Worm (Caenorhabditis elegans) whole organism, L3 larva: Measurements from ENCODE around the gene T06E8.2.

Source experiments
- ZK546.5 ChIP-seq: sonication (generic microtip); optimal IDR thresholded peaks from 2 replicates; lab custom pipeline; 2017; ENCODE audit warnings: missing biosample characterization, missing genetic modification characterization
- aly-2 ChIP-seq: fragments of 150-350 bp; optimal IDR thresholded peaks from 2 replicates; lab custom pipeline; 2014; ENCODE audit warnings: missing biosample characterization, missing genetic modification characterization
- ama-1 ChIP-seq: fragments of 150-350 bp; optimal IDR thresholded peaks from 2 replicates; lab custom pipeline; 2018
- ceh-16 ChIP-seq: sonication (generic microtip); optimal IDR thresholded peaks from 2 replicates; lab custom pipeline; 2017; ENCODE audit warnings: missing biosample characterization, missing genetic modification characterization
- ceh-28 ChIP-seq: fragments of 150-350 bp; optimal IDR thresholded peaks from 2 replicates; lab custom pipeline; 2014; ENCODE audit warnings: missing biosample characterization, missing genetic modification reagents, missing genetic modification characterization
- ceh-82 ChIP-seq: fragments of 150-350 bp; optimal IDR thresholded peaks from 2 replicates; lab custom pipeline; 2014; ENCODE audit warnings: missing biosample characterization, missing genetic modification characterization
- ceh-9 ChIP-seq: sonication (generic microtip); optimal IDR thresholded peaks from 2 replicates; lab custom pipeline; 2018; ENCODE audit warnings: missing biosample characterization, missing genetic modification characterization
- daf-12 ChIP-seq: fragments of 150-350 bp; optimal IDR thresholded peaks from 2 replicates; lab custom pipeline; 2014; ENCODE audit warnings: missing biosample characterization, missing genetic modification reagents, missing genetic modification characterization
- egl-27 ChIP-seq: sonication (generic microtip); optimal IDR thresholded peaks from 4 replicates; lab custom pipeline; 2017; ENCODE audit warnings: missing biosample characterization, missing genetic modification reagents, missing genetic modification characterization
- egl-5 ChIP-seq: fragments of 150-350 bp; optimal IDR thresholded peaks from 2 replicates; lab custom pipeline; 2017; ENCODE audit warnings: missing biosample characterization, missing genetic modification reagents, missing genetic modification characterization, inconsistent platforms
- elt-1 ChIP-seq: fragments of 150-350 bp; optimal IDR thresholded peaks from 2 replicates; lab custom pipeline; 2014; ENCODE audit warnings: missing biosample characterization, missing genetic modification characterization
- elt-2 ChIP-seq: sonication (generic microtip); optimal IDR thresholded peaks from 2 replicates; lab custom pipeline; 2016; ENCODE audit warnings: missing genetic modification reagents, mild to moderate bottlenecking, missing genetic modification characterization, missing compliant biosample characterization
- elt-3 ChIP-seq, 3 experiments: fragments of 150-350 bp in 1 of 3; sonication (generic microtip) in 2 of 3; optimal IDR thresholded peaks; 2 replicates in 2 of 3; 4 replicates in 1 of 3; lab custom pipeline; 2014 to 2017; ENCODE audit warnings: missing biosample characterization in 3 of 3, missing genetic modification characterization in 3 of 3
- eor-1 ChIP-seq, 2 experiments: fragments of 150-350 bp; optimal IDR thresholded peaks; 2 replicates each; lab custom pipeline; 2014 to 2018; ENCODE audit warnings: missing biosample characterization in 2 of 2, missing genetic modification characterization in 2 of 2
- fkh-2 ChIP-seq: fragments of 150-350 bp; optimal IDR thresholded peaks from 2 replicates; lab custom pipeline; 2014; ENCODE audit warnings: missing biosample characterization, missing genetic modification reagents, missing genetic modification characterization
- fos-1 ChIP-seq: fragments of 150-350 bp; optimal IDR thresholded peaks from 2 replicates; lab custom pipeline; 2014; ENCODE audit warnings: missing biosample characterization, missing genetic modification characterization
- hmg-11 ChIP-seq: sonication (generic microtip); optimal IDR thresholded peaks from 2 replicates; lab custom pipeline; 2016; ENCODE audit warnings: missing genetic modification characterization, missing compliant biosample characterization
- jun-1 ChIP-seq: fragments of 150-350 bp; optimal IDR thresholded peaks from 2 replicates; lab custom pipeline; 2014; ENCODE audit warnings: missing biosample characterization, missing genetic modification reagents, missing genetic modification characterization
- lin-15B ChIP-seq: fragments of 150-350 bp; optimal IDR thresholded peaks from 2 replicates; lab custom pipeline; 2014; ENCODE audit warnings: missing biosample characterization, missing genetic modification characterization
- lin-39 ChIP-seq: fragments of 150-350 bp; optimal IDR thresholded peaks from 2 replicates; lab custom pipeline; 2018; ENCODE audit warnings: missing biosample characterization, missing genetic modification reagents, missing genetic modification characterization
- lsy-12 ChIP-seq: sonication (generic microtip); optimal IDR thresholded peaks from 2 replicates; lab custom pipeline; 2016; ENCODE audit warnings: mild to moderate bottlenecking, missing genetic modification characterization, missing compliant biosample characterization
- mdl-1 ChIP-seq: fragments of 150-350 bp; optimal IDR thresholded peaks from 2 replicates; lab custom pipeline; 2014; ENCODE audit warnings: missing biosample characterization, missing genetic modification characterization
- mml-1 ChIP-seq: fragments of 150-350 bp; sonication (generic microtip); optimal IDR thresholded peaks from 3 replicates; lab custom pipeline; 2014; ENCODE audit warnings: missing biosample characterization, missing genetic modification characterization
- nfya-1 ChIP-seq: sonication (generic microtip); optimal IDR thresholded peaks from 2 replicates; lab custom pipeline; 2017; ENCODE audit warnings: missing genetic modification characterization, mild to moderate bottlenecking, missing compliant biosample characterization, antibody characterized with exemption, moderate library complexity; ENCODE audit not compliant: insufficient read depth
- nhr-23 ChIP-seq: fragments of 150-350 bp; optimal IDR thresholded peaks from 2 replicates; lab custom pipeline; 2014; ENCODE audit warnings: missing biosample characterization, missing genetic modification reagents, missing genetic modification characterization
- nhr-25 ChIP-seq: sonication (generic microtip); optimal IDR thresholded peaks from 2 replicates; lab custom pipeline; 2017; ENCODE audit warnings: missing biosample characterization, missing genetic modification characterization
- nhr-28 ChIP-seq: fragments of 150-350 bp; optimal IDR thresholded peaks from 2 replicates; lab custom pipeline; 2014; ENCODE audit warnings: missing biosample characterization, missing genetic modification characterization
- nhr-43 ChIP-seq: sonication (generic microtip); optimal IDR thresholded peaks from 2 replicates; lab custom pipeline; 2016; ENCODE audit warnings: mild to moderate bottlenecking, missing genetic modification characterization, missing compliant biosample characterization; ENCODE audit not compliant: poor library complexity, severe bottlenecking
- nhr-67 ChIP-seq: fragments of 150-350 bp; optimal IDR thresholded peaks from 2 replicates; lab custom pipeline; 2014; ENCODE audit warnings: missing biosample characterization, missing genetic modification characterization
- nhr-77 ChIP-seq: fragments of 150-350 bp; optimal IDR thresholded peaks from 2 replicates; lab custom pipeline; 2014; ENCODE audit warnings: missing biosample characterization, missing genetic modification characterization
- pha-4 ChIP-seq: fragments of 150-350 bp; optimal IDR thresholded peaks from 2 replicates; lab custom pipeline; 2014; ENCODE audit warnings: missing biosample characterization, missing genetic modification reagents, missing genetic modification characterization
- pqm-1 ChIP-seq: fragments of 150-350 bp; optimal IDR thresholded peaks from 2 replicates; lab custom pipeline; 2017; ENCODE audit warnings: missing biosample characterization, missing genetic modification characterization, inconsistent platforms
- sea-2 ChIP-seq: fragments of 150-350 bp; sonication (generic microtip); optimal IDR thresholded peaks from 4 replicates; lab custom pipeline; 2014; ENCODE audit warnings: missing biosample characterization, missing genetic modification reagents, missing genetic modification characterization
- skn-1 ChIP-seq: fragments of 150-350 bp; optimal IDR thresholded peaks from 2 replicates; lab custom pipeline; 2014; ENCODE audit warnings: missing biosample characterization, missing genetic modification characterization
- snpc-4 ChIP-seq: fragments of 150-350 bp; optimal IDR thresholded peaks from 2 replicates; lab custom pipeline; 2014; ENCODE audit warnings: missing biosample characterization, missing genetic modification characterization
- unc-39 ChIP-seq: sonication (generic microtip); optimal IDR thresholded peaks from 4 replicates; lab custom pipeline; 2017; ENCODE audit warnings: missing biosample characterization, missing genetic modification characterization
- ztf-11 ChIP-seq: fragments of 150-350 bp; optimal IDR thresholded peaks from 2 replicates; lab custom pipeline; 2014; ENCODE audit warnings: missing biosample characterization, missing genetic modification characterization
- ztf-4 ChIP-seq: fragments of 150-350 bp; optimal IDR thresholded peaks from 2 replicates; lab custom pipeline; 2014; ENCODE audit warnings: missing biosample characterization, missing genetic modification characterization

Gene T06E8.2

DNA sequence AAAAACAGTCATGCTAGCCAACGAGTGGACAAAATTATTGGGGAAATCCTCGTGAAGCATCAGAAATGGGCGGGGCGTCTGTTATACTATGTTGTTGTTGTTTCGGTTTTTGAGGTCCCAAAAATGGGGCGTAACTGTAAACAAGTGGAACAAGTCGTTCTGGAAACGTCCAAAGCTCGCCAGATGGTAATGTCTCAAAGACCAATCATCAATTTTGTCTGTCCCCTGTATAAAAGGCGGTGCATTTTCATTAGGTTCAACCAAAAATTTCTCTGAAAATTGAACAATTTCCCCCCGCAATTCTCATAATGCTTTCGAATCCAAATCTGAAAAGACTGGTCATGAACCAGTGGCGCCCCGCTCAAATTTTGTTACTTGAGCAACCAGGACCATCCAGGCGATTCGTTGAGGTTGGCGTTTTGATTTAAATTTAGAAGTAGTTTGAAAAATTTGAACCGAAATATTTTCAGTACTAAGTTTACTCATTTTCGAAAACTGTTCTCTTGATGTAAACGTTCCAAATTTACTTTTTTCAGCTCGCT lies 17.1 kb downstream of the T06E8.2 start:
- no peak for TF ChIP-seq pqm-1 (tag; lab: Kevin White, UChicago)
- TF ChIP-seq nhr-67 (tag; lab: Kevin White, UChicago): no peak
- TF ChIP-seq elt-3 (tag; optimal IDR thresholded peaks at IDR 0.05; lab: Kevin White, UChicago): no peak
- TF ChIP-seq mml-1 (tag; lab: Kevin White, UChicago): no peak
- no peak for TF ChIP-seq daf-12 (tag; lab: Kevin White, UChicago)
- TF ChIP-seq fkh-2 (tag; lab: Kevin White, UChicago): no peak
- TF ChIP-seq skn-1 (tag; lab: Kevin White, UChicago): no peak
- TF ChIP-seq ceh-16 (tag; lab: Kevin White, UChicago): no peak
- TF ChIP-seq jun-1 (tag; lab: Kevin White, UChicago): no peak
- TF ChIP-seq elt-1 (tag; lab: Kevin White, UChicago): no peak

DNA sequence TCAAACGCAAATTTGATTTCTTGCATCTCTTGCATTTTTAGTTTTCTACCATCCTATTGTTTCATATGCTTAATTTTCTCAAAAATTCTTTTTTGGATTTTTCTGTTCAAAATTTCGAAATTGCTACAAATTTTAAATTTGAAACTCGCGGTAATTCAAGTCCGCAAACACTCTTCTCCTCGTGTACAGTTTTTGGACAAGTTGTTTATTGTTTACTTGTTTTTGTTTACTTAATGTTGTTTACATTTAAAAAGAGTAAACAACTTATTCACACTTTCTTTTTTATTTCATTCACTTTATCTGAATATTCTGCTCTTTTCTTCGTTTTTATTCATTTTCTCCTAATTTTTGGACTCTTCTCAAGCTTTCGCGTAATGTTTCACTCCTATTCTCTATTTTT lies 17.9 kb downstream of the T06E8.2 start:
- no peak for TF ChIP-seq ceh-16 (tag; lab: Kevin White, UChicago)
- no peak for TF ChIP-seq hmg-11
- TF ChIP-seq ceh-28 (tag; lab: Kevin White, UChicago): no peak
- no peak for TF ChIP-seq daf-12 (tag; lab: Kevin White, UChicago)
- TF ChIP-seq fkh-2 (tag; lab: Kevin White, UChicago): no peak
- no peak for TF ChIP-seq fos-1 (tag; lab: Kevin White, UChicago)
- TF ChIP-seq pha-4: no peak
- no peak for TF ChIP-seq ceh-9

DNA sequence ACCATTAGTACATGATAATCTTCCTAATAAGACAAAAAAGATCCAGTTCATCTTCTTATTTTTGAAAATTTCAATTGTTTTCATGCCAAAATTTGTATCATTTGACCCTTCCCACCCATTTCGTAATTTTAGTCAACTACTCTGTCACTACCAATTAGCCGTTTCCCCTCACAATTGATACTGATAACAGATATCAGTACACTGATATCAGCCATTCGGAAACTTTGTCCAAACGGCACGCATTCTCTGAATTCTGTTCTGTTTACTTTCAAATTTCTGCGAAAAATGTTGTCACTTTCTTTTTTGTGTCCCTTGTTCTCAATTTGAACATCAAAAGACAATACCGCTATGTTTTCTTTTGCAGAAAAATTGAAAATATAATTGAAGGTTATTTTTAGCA lies 23.6 kb downstream of the T06E8.2 start:
- peak; percentile 62 for TF ChIP-seq pqm-1 (tag; lab: Kevin White, UChicago)
- no peak for TF ChIP-seq nfya-1 (tag; lab: Kevin White, UChicago)
- peak; percentile 23 for TF ChIP-seq pha-4
- peak in 2 of 3 experiments; percentile 92 to 93 for TF ChIP-seq elt-3 (tag; optimal IDR thresholded peaks at IDR 0.05; lab: Kevin White, UChicago)
- TF ChIP-seq snpc-4 (tag; lab: Kevin White, UChicago): no peak
- peak; percentile 68 for TF ChIP-seq elt-2 (tag; lab: Kevin White, UChicago)
- no peak for TF ChIP-seq ztf-11

DNA sequence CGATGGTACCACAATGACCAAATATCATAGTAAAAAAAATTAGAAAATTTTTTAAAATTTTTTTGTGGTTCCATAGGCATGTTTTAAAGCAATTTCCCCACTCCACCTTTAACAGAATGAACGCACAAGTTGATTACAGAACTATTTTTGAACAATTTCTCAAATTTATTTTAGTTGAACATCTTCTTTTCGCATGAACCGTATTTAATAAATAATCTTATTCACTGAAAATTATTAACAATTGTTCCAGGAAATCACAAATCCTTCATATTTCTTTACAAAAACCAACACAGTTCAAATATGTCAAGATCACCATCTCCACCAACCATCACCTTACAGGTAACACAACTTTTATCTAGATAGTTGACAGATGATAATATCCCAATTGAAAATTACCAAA lies 24.6 kb downstream of the T06E8.2 start, which contains the start of gene lea-1:
Gene lea-1, plus strand, starts transcription at position 301 of the 400 bp plus-strand sequence.
- TF ChIP-seq nfya-1 (tag; lab: Kevin White, UChicago): no peak
- TF ChIP-seq eor-1 (tag; optimal IDR thresholded peaks at IDR 0.05; lab: Kevin White, UChicago): no peak
- TF ChIP-seq ceh-9: no peak
- TF ChIP-seq lin-39 (tag; lab: Kevin White, UChicago): no peak
- TF ChIP-seq pqm-1 (tag; lab: Kevin White, UChicago): no peak
- TF ChIP-seq ceh-16 (tag; lab: Kevin White, UChicago): no peak
- TF ChIP-seq snpc-4 (tag; lab: Kevin White, UChicago): no peak
- TF ChIP-seq nhr-23 (tag; lab: Kevin White, UChicago): no peak
- no peak for TF ChIP-seq hmg-11
- no peak for TF ChIP-seq egl-27 (tag; lab: Kevin White, UChicago)
- TF ChIP-seq ceh-82 (tag; lab: Kevin White, UChicago): no peak
- TF ChIP-seq nhr-43 (tag; lab: Kevin White, UChicago): no peak
- no peak for TF ChIP-seq elt-2 (tag; lab: Kevin White, UChicago)
- no peak for TF ChIP-seq nhr-77
- TF ChIP-seq sea-2 (GFP tag; lab: Kevin White, UChicago): no peak
- no peak for TF ChIP-seq elt-1 (tag; lab: Kevin White, UChicago)
- no peak for TF ChIP-seq ZK546.5 (tag; lab: Kevin White, UChicago)
- TF ChIP-seq daf-12 (tag; lab: Kevin White, UChicago): no peak
- no peak for TF ChIP-seq fkh-2 (tag; lab: Kevin White, UChicago)
- no peak for TF ChIP-seq nhr-28 (tag; lab: Kevin White, UChicago)

DNA sequence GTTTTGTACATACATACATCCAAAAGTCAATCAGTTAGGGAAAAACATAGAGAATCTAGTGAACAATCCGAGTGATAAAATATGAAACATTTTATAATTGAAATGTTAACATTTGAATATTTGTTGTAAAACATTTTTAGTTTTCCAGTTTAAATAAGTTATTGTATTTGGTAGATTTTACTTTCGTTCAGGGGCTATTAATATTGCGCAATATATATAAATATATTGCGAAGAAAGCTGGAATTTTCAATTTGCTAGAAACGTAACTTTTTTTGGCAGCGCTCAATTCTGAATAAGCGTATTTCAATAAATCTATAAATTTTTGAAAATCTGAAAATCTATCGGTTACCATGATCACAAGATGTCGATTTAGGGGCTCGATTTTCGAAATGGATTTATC lies 28.7 kb downstream of the T06E8.2 start:
- TF ChIP-seq pha-4: peak; percentile 2
- TF ChIP-seq ZK546.5 (tag; lab: Kevin White, UChicago): no peak

DNA sequence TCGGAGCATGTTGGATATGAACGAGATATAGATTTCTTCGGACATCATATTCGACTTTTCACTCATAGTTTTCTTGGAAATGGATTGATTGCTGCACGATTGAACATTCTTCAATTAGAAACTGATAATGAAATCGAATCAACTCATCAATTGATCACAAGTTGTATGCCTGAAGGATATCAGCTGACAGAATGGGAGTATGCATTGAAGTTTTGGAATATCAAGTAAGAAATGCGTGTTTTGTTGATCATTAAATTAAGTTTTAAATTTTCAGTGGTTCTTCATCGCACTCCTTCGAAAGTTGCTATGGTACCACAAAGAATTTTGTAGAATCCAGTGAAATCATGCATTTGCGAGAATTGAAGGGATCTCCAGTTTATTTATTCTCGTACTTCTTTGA lies 29.8 kb downstream of the T06E8.2 start:
- no peak for TF ChIP-seq hmg-11
- TF ChIP-seq ceh-82 (tag; lab: Kevin White, UChicago): no peak
- TF ChIP-seq aly-2: no peak
- TF ChIP-seq ama-1 (lab: Kevin White, UChicago): no peak
- no peak for TF ChIP-seq nhr-28 (tag; lab: Kevin White, UChicago)
- TF ChIP-seq nhr-67 (tag; lab: Kevin White, UChicago): no peak
- TF ChIP-seq mml-1 (tag; lab: Kevin White, UChicago): no peak
- no peak for TF ChIP-seq nhr-25 (tag; lab: Kevin White, UChicago)
- no peak for TF ChIP-seq eor-1 (tag; optimal IDR thresholded peaks at IDR 0.05; lab: Kevin White, UChicago)
- TF ChIP-seq skn-1 (tag; lab: Kevin White, UChicago): no peak
- TF ChIP-seq ceh-9: no peak
- no peak for TF ChIP-seq unc-39 (tag; lab: Kevin White, UChicago)
- no peak for TF ChIP-seq sea-2 (GFP tag; lab: Kevin White, UChicago)
- TF ChIP-seq ztf-4 (tag; lab: Kevin White, UChicago): no peak
- TF ChIP-seq lin-15B: no peak
- TF ChIP-seq egl-5 (tag; lab: Kevin White, UChicago): no peak
- TF ChIP-seq lsy-12 (tag; lab: Kevin White, UChicago): no peak
- no peak for TF ChIP-seq lin-39 (tag; lab: Kevin White, UChicago)
- TF ChIP-seq mdl-1 (tag; lab: Kevin White, UChicago): no peak
- no peak for TF ChIP-seq fos-1 (tag; lab: Kevin White, UChicago)
